Worm (Caenorhabditis elegans) whole organism, mixed stage, embryonic: ENCODE measurements around the gene F32D8.15.

Experiments used
- elt-1 ChIP-seq: sonication (generic microtip); optimal IDR thresholded peaks from 2 replicates; lab custom pipeline; 2017; ENCODE audit warnings: missing genetic modification characterization, mild to moderate bottlenecking, missing compliant biosample characterization, antibody characterized with exemption, moderate library complexity, borderline replicate concordance; ENCODE audit not compliant: insufficient read depth
- elt-3 ChIP-seq: fragments of 150-350 bp; optimal IDR thresholded peaks from 2 replicates; lab custom pipeline; 2014; ENCODE audit warnings: missing biosample characterization, missing genetic modification characterization
- flh-1 ChIP-seq: fragments of 200-800 bp; sonication (Bioruptor generic); optimal IDR thresholded peaks from 2 replicates; lab custom pipeline; 2018; ENCODE audit warnings: mild to moderate bottlenecking, missing genetic modification characterization, moderate library complexity, missing compliant biosample characterization
- lin-13 ChIP-seq: fragments of 150-350 bp; optimal IDR thresholded peaks from 2 replicates; lab custom pipeline; 2014; ENCODE audit warnings: missing biosample characterization, missing genetic modification characterization
- lsy-2 ChIP-seq: fragments of 150-350 bp; optimal IDR thresholded peaks from 2 replicates; lab custom pipeline; 2014; ENCODE audit warnings: missing biosample characterization, missing genetic modification characterization
- nhr-2 ChIP-seq: fragments of 150-350 bp; optimal IDR thresholded peaks from 2 replicates; lab custom pipeline; 2014; ENCODE audit warnings: missing biosample characterization, missing genetic modification characterization
- nhr-237 ChIP-seq: fragments of 150-350 bp; optimal IDR thresholded peaks from 2 replicates; lab custom pipeline; 2014; ENCODE audit warnings: missing biosample characterization, missing genetic modification characterization
- nhr-28 ChIP-seq: fragments of 150-350 bp; optimal IDR thresholded peaks from 2 replicates; lab custom pipeline; 2014; ENCODE audit warnings: missing biosample characterization, missing genetic modification characterization
- snpc-4 ChIP-seq: fragments of 150-350 bp; optimal IDR thresholded peaks from 2 replicates; lab custom pipeline; 2014; ENCODE audit warnings: missing biosample characterization, missing genetic modification characterization
- unc-120 ChIP-seq: sonication (generic microtip); optimal IDR thresholded peaks from 2 replicates; lab custom pipeline; 2017; ENCODE audit warnings: missing genetic modification characterization, missing compliant biosample characterization; ENCODE audit not compliant: poor library complexity, severe bottlenecking
- unc-39 ChIP-seq: fragments of 150-350 bp; optimal IDR thresholded peaks from 2 replicates; lab custom pipeline; 2014; ENCODE audit warnings: missing biosample characterization, missing genetic modification characterization
- unc-62 ChIP-seq: fragments of 150-350 bp; optimal IDR thresholded peaks from 2 replicates; lab custom pipeline; 2014; ENCODE audit warnings: missing biosample characterization, missing genetic modification reagents, missing genetic modification characterization
- ztf-11 ChIP-seq: fragments of 150-350 bp; optimal IDR thresholded peaks from 2 replicates; lab custom pipeline; 2014; ENCODE audit warnings: missing biosample characterization, missing genetic modification characterization

ce11 chrV:10859775-10860174 is 44.1 kb upstream of the F32D8.15 start:
- TF ChIP-seq snpc-4, result no peak
- TF ChIP-seq unc-62 (GFP tag; lab: Kevin White, UChicago), result no peak
- TF ChIP-seq unc-120, result no peak
- no peak for TF ChIP-seq lin-13 (tag; lab: Kevin White, UChicago)
- TF ChIP-seq nhr-2 (tag; lab: Kevin White, UChicago), result no peak
- no peak for TF ChIP-seq flh-1 (GFP tag; lab: Kevin White, UChicago)
- TF ChIP-seq nhr-237 (tag; lab: Kevin White, UChicago), result no peak
- no peak for TF ChIP-seq nhr-28 (tag; lab: Kevin White, UChicago)
- no peak for TF ChIP-seq ztf-11 (tag; lab: Kevin White, UChicago)
- TF ChIP-seq unc-39 (tag; lab: Kevin White, UChicago), result no peak
- TF ChIP-seq elt-3 (tag; lab: Kevin White, UChicago), result no peak
- no peak for TF ChIP-seq lsy-2
- no peak for TF ChIP-seq elt-1 (tag; lab: Kevin White, UChicago)
